Worm (Caenorhabditis elegans) whole organism, mixed stage, embryonic: ENCODE data around the gene R05H5.4.

Source experiments
- M03D4.4 ChIP-seq: sonication (generic microtip); optimal IDR thresholded peaks from 2 replicates; lab custom pipeline; 2017; ENCODE audit warnings: mild to moderate bottlenecking, missing genetic modification characterization, missing compliant biosample characterization
- blmp-1 ChIP-seq: fragments of 150-350 bp; optimal IDR thresholded peaks from 2 replicates; lab custom pipeline; 2014; ENCODE audit warnings: missing biosample characterization, missing genetic modification characterization
- ceh-39 ChIP-seq: fragments of 150-350 bp; optimal IDR thresholded peaks from 2 replicates; lab custom pipeline; 2014; ENCODE audit warnings: missing biosample characterization, missing genetic modification characterization
- ceh-43 ChIP-seq: fragments of 200-800 bp; sonication (Bioruptor generic); optimal IDR thresholded peaks from 2 replicates; lab custom pipeline; 2018; ENCODE audit warnings: mild to moderate bottlenecking, missing genetic modification characterization, moderate library complexity, missing compliant biosample characterization
- ceh-83 ChIP-seq: fragments of 200-800 bp; sonication (Bioruptor generic); optimal IDR thresholded peaks from 2 replicates; lab custom pipeline; 2018; ENCODE audit warnings: mild to moderate bottlenecking, missing genetic modification characterization, missing compliant biosample characterization
- ces-1 ChIP-seq: fragments of 150-350 bp; optimal IDR thresholded peaks from 2 replicates; lab custom pipeline; 2014; ENCODE audit warnings: missing biosample characterization, missing genetic modification reagents, missing genetic modification characterization
- cnd-1 ChIP-seq: fragments of 200-800 bp; sonication (Bioruptor generic); optimal IDR thresholded peaks from 2 replicates; lab custom pipeline; 2018; ENCODE audit warnings: mild to moderate bottlenecking, missing genetic modification characterization, missing compliant biosample characterization
- drap-1 ChIP-seq: fragments of 200-800 bp; sonication (Bioruptor generic); optimal IDR thresholded peaks from 3 replicates; lab custom pipeline; 2018; ENCODE audit warnings: mild to moderate bottlenecking, missing genetic modification characterization, missing compliant biosample characterization
- elt-1 ChIP-seq: sonication (generic microtip); optimal IDR thresholded peaks from 2 replicates; lab custom pipeline; 2017; ENCODE audit warnings: missing genetic modification characterization, mild to moderate bottlenecking, missing compliant biosample characterization, antibody characterized with exemption, moderate library complexity, borderline replicate concordance; ENCODE audit not compliant: insufficient read depth
- elt-3 ChIP-seq: fragments of 150-350 bp; optimal IDR thresholded peaks from 2 replicates; lab custom pipeline; 2014; ENCODE audit warnings: missing biosample characterization, missing genetic modification characterization
- ham-2 ChIP-seq: fragments of 200-800 bp; sonication (Bioruptor generic); optimal IDR thresholded peaks from 2 replicates; lab custom pipeline; 2018; ENCODE audit warnings: mild to moderate bottlenecking, missing genetic modification characterization, missing compliant biosample characterization
- hlh-1 ChIP-seq: fragments of 150-350 bp; optimal IDR thresholded peaks from 2 replicates; lab custom pipeline; 2014; ENCODE audit warnings: missing biosample characterization, missing genetic modification reagents, missing genetic modification characterization
- lin-13 ChIP-seq: fragments of 150-350 bp; optimal IDR thresholded peaks from 2 replicates; lab custom pipeline; 2014; ENCODE audit warnings: missing biosample characterization, missing genetic modification characterization
- lsy-2 ChIP-seq: fragments of 150-350 bp; optimal IDR thresholded peaks from 2 replicates; lab custom pipeline; 2014; ENCODE audit warnings: missing biosample characterization, missing genetic modification characterization
- mab-5 ChIP-seq: fragments of 150-350 bp; optimal IDR thresholded peaks from 2 replicates; lab custom pipeline; 2014; ENCODE audit warnings: missing biosample characterization, missing genetic modification characterization
- mep-1 ChIP-seq: fragments of 150-350 bp; optimal IDR thresholded peaks from 2 replicates; lab custom pipeline; 2017; ENCODE audit warnings: missing biosample characterization, missing genetic modification reagents, missing genetic modification characterization, inconsistent platforms
- mls-2 ChIP-seq: sonication (generic microtip); optimal IDR thresholded peaks from 2 replicates; lab custom pipeline; 2016; ENCODE audit warnings: mild to moderate bottlenecking, missing genetic modification characterization, moderate library complexity, missing compliant biosample characterization
- nhr-12 ChIP-seq: fragments of 150-350 bp; optimal IDR thresholded peaks from 2 replicates; lab custom pipeline; 2014; ENCODE audit warnings: missing biosample characterization, missing genetic modification characterization
- nhr-76 ChIP-seq: sonication (generic microtip); optimal IDR thresholded peaks from 2 replicates; lab custom pipeline; 2017; ENCODE audit warnings: missing biosample characterization, missing genetic modification characterization
- sem-2 ChIP-seq: fragments of 200-800 bp; sonication (Bioruptor generic); optimal IDR thresholded peaks from 2 replicates; lab custom pipeline; 2018; ENCODE audit warnings: mild to moderate bottlenecking, missing genetic modification characterization, missing compliant biosample characterization
- sptf-1 ChIP-seq: sonication (generic microtip); optimal IDR thresholded peaks from 2 replicates; lab custom pipeline; 2017; ENCODE audit warnings: mild to moderate bottlenecking, missing genetic modification characterization, moderate library complexity, missing compliant biosample characterization
- tbx-8 ChIP-seq: fragments of 200-800 bp; sonication (Bioruptor generic); optimal IDR thresholded peaks from 2 replicates; lab custom pipeline; 2018; ENCODE audit warnings: mild to moderate bottlenecking, missing genetic modification characterization, moderate library complexity, missing compliant biosample characterization
- unc-120 ChIP-seq: sonication (generic microtip); optimal IDR thresholded peaks from 2 replicates; lab custom pipeline; 2017; ENCODE audit warnings: missing genetic modification characterization, missing compliant biosample characterization; ENCODE audit not compliant: poor library complexity, severe bottlenecking
- unc-62 ChIP-seq: fragments of 150-350 bp; optimal IDR thresholded peaks from 2 replicates; lab custom pipeline; 2014; ENCODE audit warnings: missing biosample characterization, missing genetic modification reagents, missing genetic modification characterization
- zip-8 ChIP-seq: fragments of 150-350 bp; optimal IDR thresholded peaks from 2 replicates; lab custom pipeline; 2014; ENCODE audit warnings: missing biosample characterization, missing genetic modification characterization
- ztf-11 ChIP-seq: fragments of 150-350 bp; optimal IDR thresholded peaks from 2 replicates; lab custom pipeline; 2014; ENCODE audit warnings: missing biosample characterization, missing genetic modification characterization

R05H5.4 gene

DNA sequence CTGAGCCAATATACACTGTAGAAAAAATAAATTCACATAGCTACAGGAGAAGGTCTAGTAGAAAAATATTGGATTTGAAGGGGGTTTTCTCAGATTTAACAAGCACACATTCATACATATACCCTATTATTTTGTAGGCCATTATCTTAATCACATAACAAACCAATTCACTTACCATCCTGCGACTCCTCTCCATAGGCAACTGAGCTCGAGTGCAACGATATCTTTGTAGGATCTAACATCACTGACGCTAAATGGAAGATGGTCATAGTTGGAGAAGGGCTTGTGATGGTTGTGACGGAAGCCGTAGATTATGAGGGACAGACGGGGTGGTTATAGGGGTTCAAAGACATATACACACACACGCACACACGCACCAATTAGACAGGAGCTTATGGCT, 35.7 kb downstream of the R05H5.4 start:
- TF ChIP-seq M03D4.4 (tag; lab: Kevin White, UChicago) (no peak), nhr-76 (tag; lab: Kevin White, UChicago) (no peak), unc-120 (no peak), ceh-43 (GFP tag; lab: Kevin White, UChicago) (no peak), nhr-12 (tag; lab: Kevin White, UChicago) (no peak), blmp-1 (no peak), ceh-83 (no peak), elt-3 (no peak), unc-62 (GFP tag; lab: Kevin White, UChicago) (no peak)

DNA sequence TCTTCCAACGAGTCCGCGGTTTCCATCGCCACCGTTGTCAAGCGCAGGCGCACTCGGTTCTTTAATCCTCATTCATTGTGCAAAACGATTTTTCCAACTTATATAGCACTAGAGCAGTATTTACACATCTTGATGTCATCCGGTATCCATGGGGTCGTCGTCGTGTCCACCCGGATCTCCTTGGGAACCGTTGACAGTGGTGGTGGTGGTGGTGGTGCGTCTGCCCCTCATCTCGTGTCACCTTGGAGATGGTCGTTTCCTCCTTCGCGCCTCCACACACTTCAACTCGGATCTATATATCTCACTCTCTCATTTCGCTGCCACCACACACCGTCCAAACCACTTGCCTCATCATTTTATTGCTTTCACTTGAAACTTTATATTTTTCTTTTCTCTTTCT, 37.0 kb downstream of the R05H5.4 start:
- TF ChIP-seq unc-62 (GFP tag; lab: Kevin White, UChicago) (no peak), sptf-1 (tag; lab: Kevin White, UChicago) (no peak), ztf-11 (tag; lab: Kevin White, UChicago) (no peak), blmp-1 (no peak), cnd-1 (tag; lab: Kevin White, UChicago) (no peak), sem-2 (no peak), elt-1 (tag; lab: Kevin White, UChicago) (no peak), tbx-8 (no peak), ces-1 (no peak), lsy-2 (tag; lab: Kevin White, UChicago) (no peak), ham-2 (GFP tag; lab: Kevin White, UChicago) (no peak), M03D4.4 (tag; lab: Kevin White, UChicago) (no peak), zip-8 (tag; lab: Kevin White, UChicago) (no peak), mab-5 (tag; lab: Kevin White, UChicago) (no peak), mls-2 (tag; lab: Kevin White, UChicago) (no peak), mep-1 (tag; lab: Kevin White, UChicago) (no peak), drap-1 (GFP tag; lab: Kevin White, UChicago) (no peak), ceh-83 (no peak), ceh-39 (tag; lab: Kevin White, UChicago) (no peak)

- no peak for TF ChIP-seq zip-8 (tag; lab: Kevin White, UChicago)
- TF ChIP-seq hlh-1 (tag; lab: Kevin White, UChicago), result no peak
- no peak for TF ChIP-seq blmp-1
- TF ChIP-seq lin-13 (tag; lab: Kevin White, UChicago), result no peak
- no peak for TF ChIP-seq unc-120
- TF ChIP-seq mab-5 (tag; lab: Kevin White, UChicago), result no peak
- TF ChIP-seq ham-2 (GFP tag; lab: Kevin White, UChicago), result no peak
Observed at ce11 chrII:10155106-10155505, 44.7 kb downstream of the R05H5.4 start, which contains the start of gene nlp-63. Gene nlp-63 (plus strand): TSS chrII:10155406.
